Worm (Caenorhabditis elegans) whole organism, mixed stage, embryonic: Measurements from ENCODE around the gene daz-1.

Experiments
- ceh-43 ChIP-seq: fragments of 200-800 bp; sonication (Bioruptor generic); optimal IDR thresholded peaks from 2 replicates; lab custom pipeline; 2018; ENCODE audit warnings: mild to moderate bottlenecking, missing genetic modification characterization, moderate library complexity, missing compliant biosample characterization
- ces-1 ChIP-seq: fragments of 150-350 bp; optimal IDR thresholded peaks from 2 replicates; lab custom pipeline; 2014; ENCODE audit warnings: missing biosample characterization, missing genetic modification reagents, missing genetic modification characterization
- nhr-12 ChIP-seq: fragments of 150-350 bp; optimal IDR thresholded peaks from 2 replicates; lab custom pipeline; 2014; ENCODE audit warnings: missing biosample characterization, missing genetic modification characterization
- nhr-2 ChIP-seq: fragments of 150-350 bp; optimal IDR thresholded peaks from 2 replicates; lab custom pipeline; 2014; ENCODE audit warnings: missing biosample characterization, missing genetic modification characterization
- nhr-28 ChIP-seq: fragments of 150-350 bp; optimal IDR thresholded peaks from 2 replicates; lab custom pipeline; 2014; ENCODE audit warnings: missing biosample characterization, missing genetic modification characterization
- pha-4 ChIP-seq: fragments of 150-350 bp; optimal IDR thresholded peaks from 2 replicates; lab custom pipeline; 2018; ENCODE audit warnings: missing biosample characterization, missing genetic modification reagents, missing genetic modification characterization
- unc-62 ChIP-seq: fragments of 150-350 bp; optimal IDR thresholded peaks from 2 replicates; lab custom pipeline; 2014; ENCODE audit warnings: missing biosample characterization, missing genetic modification reagents, missing genetic modification characterization

DNA sequence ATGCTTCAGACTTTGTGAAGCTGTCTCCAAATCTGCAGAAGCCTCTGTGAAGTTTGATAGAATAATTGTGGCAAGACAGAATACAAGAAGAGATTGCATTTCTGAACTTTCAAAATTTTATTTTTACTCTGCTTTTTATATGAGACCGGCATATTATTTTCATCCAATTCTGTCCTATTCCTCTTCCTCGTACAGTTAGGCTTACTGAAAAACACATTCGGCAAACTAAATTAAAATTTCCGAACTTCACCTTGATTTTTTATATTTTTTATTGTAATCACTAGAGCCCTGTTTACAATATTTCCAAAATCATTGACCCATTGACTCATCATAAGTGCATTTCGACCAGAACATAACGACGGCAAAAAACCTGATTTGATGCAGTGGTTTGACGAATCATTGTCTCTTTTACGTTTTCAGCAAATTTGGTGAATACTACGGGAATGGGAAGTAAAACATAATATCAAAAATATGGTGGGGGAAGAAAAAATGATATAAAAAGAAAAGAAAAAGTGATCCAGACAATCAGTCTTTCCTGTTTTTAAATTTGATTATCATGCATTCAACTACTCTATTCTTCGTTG is 42.1 kb downstream of the daz-1 start, which contains the start of the genes suex-1 and F12A10.9:
- TF ChIP-seq ces-1 (GFP tag; lab: Kevin White, UChicago) (no peak), nhr-28 (tag; lab: Kevin White, UChicago) (no peak), nhr-12 (no peak), nhr-2 (tag; lab: Kevin White, UChicago) (no peak), pha-4 (tag; lab: Kevin White, UChicago) (no peak), ceh-43 (no peak), unc-62 (no peak)
